Worm (Caenorhabditis elegans) whole organism, young adult: ENCODE data around the gene nhr-208.

Source experiments
- C06A6.2 ChIP-seq: fragments of 200-800 bp; sonication (Bioruptor generic); conservative IDR thresholded peaks from 2 replicates; pipeline ENCODE4 v1.3.6; 2022; ENCODE audit warnings: missing genetic modification characterization, missing compliant biosample characterization
- D2030.7 ChIP-seq: fragments of 200-800 bp; sonication (Bioruptor generic); IDR thresholded peaks from 2 replicates; pipeline ENCODE4 v1.3.6; 2022; ENCODE audit warnings: missing genetic modification reagents, missing genetic modification characterization, missing compliant biosample characterization
- F10E7.11 ChIP-seq: sonication (generic microtip); optimal IDR thresholded peaks from 2 replicates; lab custom pipeline; 2017; ENCODE audit warnings: mild to moderate bottlenecking, missing genetic modification characterization, moderate library complexity, missing compliant biosample characterization
- F22D6.2 ChIP-seq: sonication (generic microtip); optimal IDR thresholded peaks from 2 replicates; lab custom pipeline; 2016; ENCODE audit warnings: mild to moderate bottlenecking, missing genetic modification characterization, missing compliant biosample characterization
- F49E8.2 ChIP-seq: sonication (generic microtip); optimal IDR thresholded peaks from 3 replicates; lab custom pipeline; 2017; ENCODE audit warnings: missing genetic modification characterization, mild to moderate bottlenecking, missing compliant biosample characterization, antibody characterized with exemption, moderate library complexity; ENCODE audit not compliant: insufficient read depth
- T07F8.4 ChIP-seq: sonication (generic microtip); optimal IDR thresholded peaks from 2 replicates; lab custom pipeline; 2016; ENCODE audit warnings: mild to moderate bottlenecking, missing genetic modification characterization, moderate library complexity, missing compliant biosample characterization
- Y53G8AR.9 ChIP-seq: fragments of 200-800 bp; sonication (Bioruptor generic); conservative IDR thresholded peaks from 2 replicates; pipeline ENCODE4 v1.3.6; 2022; ENCODE audit warnings: missing genetic modification reagents, missing genetic modification characterization, missing compliant biosample characterization
- Y56A3A.18 ChIP-seq: fragments of 200-800 bp; sonication (Bioruptor generic); IDR thresholded peaks from 2 replicates; pipeline ENCODE4 v1.3.6; 2022; ENCODE audit warnings: missing genetic modification reagents, missing genetic modification characterization, missing compliant biosample characterization
- Y95B8A.8 ChIP-seq: fragments of 200-800 bp; sonication (Bioruptor generic); IDR thresholded peaks from 2 replicates; pipeline ENCODE4 v1.3.6; 2022; ENCODE audit warnings: missing genetic modification reagents, missing genetic modification characterization, missing compliant biosample characterization
- ZK185.1 ChIP-seq: sonication (generic microtip); optimal IDR thresholded peaks from 2 replicates; lab custom pipeline; 2016; ENCODE audit warnings: mild to moderate bottlenecking, missing genetic modification characterization, missing compliant biosample characterization; ENCODE audit not compliant: poor library complexity, severe bottlenecking
- aptf-2 ChIP-seq: fragments of 200-800 bp; sonication (Bioruptor generic); conservative IDR thresholded peaks from 2 replicates; pipeline ENCODE4 v1.3.6; 2022; ENCODE audit warnings: missing genetic modification reagents, missing genetic modification characterization, missing compliant biosample characterization
- aptf-3 ChIP-seq: fragments of 200-800 bp; sonication (Bioruptor generic); IDR thresholded peaks from 2 replicates; pipeline ENCODE4 v1.3.6; 2022; ENCODE audit warnings: missing genetic modification characterization, missing compliant biosample characterization
- athp-1 ChIP-seq: sonication (generic microtip); optimal IDR thresholded peaks from 2 replicates; lab custom pipeline; 2017; ENCODE audit warnings: mild to moderate bottlenecking, missing genetic modification characterization, missing compliant biosample characterization
- attf-5 ChIP-seq: fragments of 200-800 bp; sonication (Bioruptor generic); optimal IDR thresholded peaks from 2 replicates; lab custom pipeline; 2018; ENCODE audit warnings: mild to moderate bottlenecking, missing genetic modification characterization, missing compliant biosample characterization
- attf-6 ChIP-seq: fragments of 200-800 bp; sonication (Bioruptor generic); IDR thresholded peaks from 2 replicates; pipeline ENCODE4 v1.3.6; 2022; ENCODE audit warnings: missing genetic modification reagents, missing genetic modification characterization, missing compliant biosample characterization
- cebp-1 ChIP-seq, 2 experiments: fragments of 200-800 bp in 1 of 2; sonication (Bioruptor generic) in 1 of 2; sonication (generic microtip) in 1 of 2; IDR thresholded peaks in 1 of 2; optimal IDR thresholded peaks in 1 of 2; 2 replicates each; pipeline versions ENCODE4 v1.3.6 to Lab custom; 2017 to 2022; ENCODE audit warnings: missing compliant biosample characterization in 2 of 2, missing genetic modification characterization in 2 of 2, mild to moderate bottlenecking in 1 of 2, missing genetic modification reagents in 1 of 2, moderate library complexity in 1 of 2
- cebp-2 ChIP-seq: fragments of 200-800 bp; sonication (Bioruptor generic); IDR thresholded peaks from 2 replicates; pipeline ENCODE4 v1.3.6; 2022; ENCODE audit warnings: missing genetic modification characterization, missing compliant biosample characterization
- ceh-91 ChIP-seq: fragments of 200-800 bp; sonication (Bioruptor generic); IDR thresholded peaks from 2 replicates; pipeline ENCODE4 v1.3.6; 2022; ENCODE audit warnings: missing genetic modification reagents, missing genetic modification characterization, missing compliant biosample characterization
- egl-44 ChIP-seq: fragments of 200-800 bp; sonication (Bioruptor generic); IDR thresholded peaks from 2 replicates; pipeline ENCODE4 v1.3.6; 2022; ENCODE audit warnings: missing genetic modification reagents, missing genetic modification characterization, missing compliant biosample characterization
- egrh-3 ChIP-seq: fragments of 200-800 bp; sonication (Bioruptor generic); IDR thresholded peaks from 2 replicates; pipeline ENCODE4 v1.3.6; 2022; ENCODE audit warnings: missing genetic modification reagents, missing genetic modification characterization, missing compliant biosample characterization
- ets-4 ChIP-seq: fragments of 200-800 bp; sonication (Bioruptor generic); optimal IDR thresholded peaks from 2 replicates; lab custom pipeline; 2018; ENCODE audit warnings: mild to moderate bottlenecking, missing genetic modification characterization, missing compliant biosample characterization
- hlh-12 ChIP-seq: sonication (generic microtip); optimal IDR thresholded peaks from 2 replicates; lab custom pipeline; 2016; ENCODE audit warnings: missing genetic modification characterization, missing compliant biosample characterization
- let-607 ChIP-seq, 2 experiments: fragments of 200-800 bp in 1 of 2; sonication (Bioruptor generic) in 1 of 2; sonication (generic microtip) in 1 of 2; optimal IDR thresholded peaks; 2 replicates each; lab custom pipeline; 2016 to 2018; ENCODE audit warnings: mild to moderate bottlenecking in 2 of 2, missing compliant biosample characterization in 2 of 2, missing genetic modification characterization in 2 of 2, moderate library complexity in 2 of 2, missing genotype in 1 of 2
- lin-54 ChIP-seq: fragments of 200-800 bp; sonication (Bioruptor generic); optimal IDR thresholded peaks from 2 replicates; lab custom pipeline; 2018; ENCODE audit warnings: mild to moderate bottlenecking, missing genetic modification characterization, missing compliant biosample characterization
- lir-1 ChIP-seq: fragments of 200-800 bp; sonication (Bioruptor generic); conservative IDR thresholded peaks from 2 replicates; pipeline ENCODE4 v1.3.6; 2022; ENCODE audit warnings: missing genetic modification reagents, missing genetic modification characterization, missing compliant biosample characterization
- lsl-1 ChIP-seq: fragments of 200-800 bp; sonication (Bioruptor generic); optimal IDR thresholded peaks from 2 replicates; lab custom pipeline; 2018; ENCODE audit warnings: mild to moderate bottlenecking, missing genetic modification characterization, moderate library complexity, missing compliant biosample characterization
- lsy-27 ChIP-seq: sonication (generic microtip); optimal IDR thresholded peaks from 2 replicates; lab custom pipeline; 2017; ENCODE audit warnings: missing genetic modification characterization, mild to moderate bottlenecking, missing compliant biosample characterization, antibody characterized with exemption, missing genotype, borderline replicate concordance; ENCODE audit not compliant: insufficient read depth
- madf-6 ChIP-seq: fragments of 200-800 bp; sonication (Bioruptor generic); IDR thresholded peaks from 2 replicates; pipeline ENCODE4 v1.3.6; 2022; ENCODE audit warnings: missing genetic modification reagents, missing genetic modification characterization, missing compliant biosample characterization
- madf-8 ChIP-seq: fragments of 200-800 bp; sonication (Bioruptor generic); conservative IDR thresholded peaks from 2 replicates; pipeline ENCODE4 v1.3.6; 2022; ENCODE audit warnings: missing genetic modification reagents, missing genetic modification characterization, missing compliant biosample characterization
- mes-4 ChIP-seq: sonication (generic microtip); optimal IDR thresholded peaks from 2 replicates; lab custom pipeline; 2016; ENCODE audit warnings: missing genotype, missing genetic modification characterization, missing compliant biosample characterization
- nhr-179 ChIP-seq: sonication (generic microtip); optimal IDR thresholded peaks from 2 replicates; lab custom pipeline; 2016; ENCODE audit warnings: mild to moderate bottlenecking, missing genetic modification characterization, missing compliant biosample characterization
- rcor-1 ChIP-seq: fragments of 200-800 bp; sonication (Bioruptor generic); IDR thresholded peaks from 2 replicates; pipeline ENCODE4 v1.3.6; 2022; ENCODE audit warnings: missing genetic modification reagents, missing genetic modification characterization, missing compliant biosample characterization
- ztf-28 ChIP-seq: fragments of 200-800 bp; sonication (Bioruptor generic); IDR thresholded peaks from 2 replicates; pipeline ENCODE4 v1.3.6; 2022; ENCODE audit warnings: missing genetic modification reagents, missing genetic modification characterization, missing compliant biosample characterization

The nhr-208 gene

ce11 chrV:12084216-12084615 lies 9.9 kb upstream of the nhr-208 start, which contains the start of gene R07B7.8 (continued):
- TF ChIP-seq attf-5 (GFP tag; lab: Kevin White, UChicago) (no peak), mes-4 (tag; lab: Kevin White, UChicago) (no peak), aptf-3 (GFP tag; lab: Robert Waterston, UW) (no peak), let-607 (tag; optimal IDR thresholded peaks at IDR 0.05; lab: Kevin White, UChicago) (no peak), lir-1 (GFP tag; lab: Robert Waterston, UW) (no peak)
- TF ChIP-seq, all 124 proteins: peak for 0

DNA sequence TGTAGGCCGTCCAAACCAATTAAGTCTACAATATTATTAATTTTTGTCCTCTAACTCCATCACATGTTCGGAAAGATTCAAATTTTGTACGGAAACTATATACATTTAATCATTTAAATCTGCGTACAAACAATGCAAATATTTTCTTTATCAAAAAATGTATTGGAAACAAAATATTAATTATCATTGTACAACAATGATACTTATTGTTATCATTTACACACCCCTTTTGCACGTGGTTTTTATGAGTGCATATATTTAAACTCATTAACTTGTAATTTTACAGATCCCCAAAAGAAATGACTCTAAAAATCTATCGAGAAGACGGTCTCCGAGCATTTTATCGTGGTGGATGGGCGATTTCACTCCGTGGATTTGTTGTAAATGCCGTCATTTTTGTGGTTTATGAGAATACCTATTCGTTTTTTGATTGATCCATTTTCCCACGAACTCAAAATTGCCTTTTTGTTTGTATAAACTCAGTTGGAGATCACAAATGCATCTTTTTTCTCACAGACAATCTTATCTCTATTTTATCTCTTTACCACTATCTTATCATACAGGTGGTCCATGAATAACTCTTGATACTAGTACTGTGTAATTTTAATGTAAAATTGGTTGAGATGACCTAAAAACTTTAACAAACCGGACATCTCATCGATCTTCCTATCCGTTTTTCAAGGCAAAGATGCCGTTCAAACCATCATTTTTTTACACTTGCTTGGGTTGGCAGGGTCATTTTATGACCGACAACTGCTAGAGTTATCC lies 8.1 kb upstream of the nhr-208 start:
- TF ChIP-seq cebp-1 (GFP tag; IDR thresholded peaks at IDR 0.05; lab: Robert Waterston, UW), result no peak
- TF ChIP-seq cebp-1 (tag; optimal IDR thresholded peaks at IDR 0.05; lab: Kevin White, UChicago), result no peak
- no peak for TF ChIP-seq hlh-12 (tag; lab: Kevin White, UChicago)
- TF ChIP-seq ZK185.1, result no peak
- no peak for TF ChIP-seq ztf-28 (GFP tag; lab: Robert Waterston, UW)
- no peak for TF ChIP-seq ets-4
- TF ChIP-seq D2030.7 (GFP tag; lab: Robert Waterston, UW), result no peak
- TF ChIP-seq aptf-2 (GFP tag; lab: Robert Waterston, UW), result no peak
- TF ChIP-seq egrh-3, result no peak
- TF ChIP-seq F49E8.2 (tag; lab: Kevin White, UChicago), result no peak
- TF ChIP-seq nhr-179 (tag; lab: Kevin White, UChicago), result no peak
- TF ChIP-seq cebp-2 (GFP tag; lab: Robert Waterston, UW), result no peak
- TF ChIP-seq, all 124 proteins: peak for 0

DNA sequence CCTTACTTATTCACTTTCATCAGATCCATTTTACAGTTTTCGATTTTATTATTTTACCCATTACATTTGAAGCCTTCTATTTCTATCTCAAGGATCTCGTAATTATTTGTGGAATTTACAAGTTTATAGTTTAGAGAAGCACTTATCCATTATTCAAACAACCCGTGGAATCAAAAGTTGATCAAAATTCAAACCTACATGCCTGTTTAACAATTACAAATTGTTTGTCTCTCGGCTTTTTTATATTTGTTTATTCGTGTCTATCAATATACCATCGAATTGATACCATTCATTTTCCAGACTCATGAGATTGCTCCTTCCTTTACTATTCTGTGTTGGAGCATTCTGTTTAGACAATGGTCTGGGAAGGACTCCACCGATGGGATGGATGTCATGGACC lies 7.2 kb upstream of the nhr-208 start, which contains the start of gene gana-1:
TSS of gene gana-1 (plus strand) at position 301 of the 400 bp plus-strand sequence.
- TF ChIP-seq F10E7.11 (tag; lab: Kevin White, UChicago) (no peak), aptf-2 (GFP tag; lab: Robert Waterston, UW) (no peak), athp-1 (tag; lab: Kevin White, UChicago) (no peak), attf-6 (GFP tag; lab: Robert Waterston, UW) (no peak), lsy-27 (tag; lab: Kevin White, UChicago) (no peak), F22D6.2 (tag; lab: Kevin White, UChicago) (no peak), rcor-1 (GFP tag; lab: Robert Waterston, UW) (no peak), madf-6 (no peak), Y95B8A.8 (no peak), lin-54 (GFP tag; lab: Kevin White, UChicago) (no peak), cebp-1 (GFP tag; IDR thresholded peaks at IDR 0.05; lab: Robert Waterston, UW) (no peak), cebp-1 (tag; optimal IDR thresholded peaks at IDR 0.05; lab: Kevin White, UChicago) (no peak), lsl-1 (no peak), Y53G8AR.9 (no peak), egl-44 (GFP tag; lab: Robert Waterston, UW) (no peak), C06A6.2 (GFP tag; lab: Robert Waterston, UW) (no peak), D2030.7 (GFP tag; lab: Robert Waterston, UW) (no peak), Y56A3A.18 (GFP tag; lab: Robert Waterston, UW) (no peak), ceh-91 (no peak), T07F8.4 (tag; lab: Kevin White, UChicago) (no peak), madf-8 (GFP tag; lab: Robert Waterston, UW) (no peak)
